Fruit fly (Drosophila melanogaster) whole organism, adult: ENCODE results near the gene Vha68-1.

ENCODE experiments used
- CG1620 ChIP-seq: fragments of 200-800 bp; sonication (Bioruptor generic); optimal IDR thresholded peaks from 2 replicates; lab custom pipeline; 2016; ENCODE audit warnings: missing biosample characterization, missing genetic modification characterization
- Crg-1 ChIP-seq: fragments of 200-800 bp; sonication (Bioruptor generic); optimal IDR thresholded peaks from 2 replicates; lab custom pipeline; 2016; ENCODE audit warnings: missing biosample characterization, missing genetic modification characterization
- Mnt ChIP-seq: fragments of 200-800 bp; sonication (Bioruptor generic); optimal IDR thresholded peaks from 2 replicates; lab custom pipeline; 2016; ENCODE audit warnings: missing biosample characterization, mild to moderate bottlenecking, missing genetic modification characterization
- kay ChIP-seq: fragments of 200-800 bp; sonication (Bioruptor generic); peaks from one replicate; lab custom pipeline; 2016; ENCODE audit warnings: missing biosample characterization, missing genetic modification characterization, borderline replicate concordance
- pad ChIP-seq: fragments of 200-800 bp; sonication (Bioruptor generic); optimal IDR thresholded peaks from 3 replicates; lab custom pipeline; 2017; ENCODE audit warnings: missing biosample characterization, missing genetic modification characterization, mild to moderate bottlenecking, moderate library complexity, missing genetic modification reagents
- toe ChIP-seq: fragments of 200-800 bp; sonication (Bioruptor generic); optimal IDR thresholded peaks from 2 replicates; lab custom pipeline; 2016; ENCODE audit warnings: missing biosample characterization, missing genetic modification characterization

DNA sequence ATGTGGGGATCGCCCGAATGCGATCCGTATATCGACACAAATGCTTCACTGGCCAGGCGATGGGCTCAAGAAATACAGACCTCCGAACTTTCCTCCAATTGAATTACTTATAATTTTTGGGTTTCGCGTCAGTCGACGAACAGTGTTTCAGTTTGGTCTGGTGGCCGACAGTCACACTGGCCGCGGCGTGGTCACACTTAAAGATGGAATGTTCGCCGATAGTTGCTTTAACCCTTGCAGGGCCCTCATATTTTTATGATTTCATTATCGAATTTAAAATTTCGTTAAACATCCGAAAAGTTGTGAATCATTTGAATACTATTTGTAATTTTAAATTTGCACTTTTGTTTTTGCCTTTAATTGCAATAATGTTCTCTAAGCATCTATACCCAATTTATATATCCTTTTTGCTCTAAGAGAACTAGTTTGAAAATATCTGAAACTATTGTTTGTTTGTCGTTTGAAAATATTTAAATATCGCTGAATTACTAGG, 15.1 kb upstream of the Vha68-1 start, which contains the start of gene Ube4B:
- peak; percentile 27 for TF ChIP-seq Crg-1 (GFP tag; lab: Kevin White, UChicago)
- no peak for TF ChIP-seq kay (GFP tag; lab: Kevin White, UChicago)
- peak; percentile 59 for TF ChIP-seq CG1620 (GFP tag; lab: Kevin White, UChicago)
- TF ChIP-seq Mnt: peak; percentile 61
- peak; percentile 32 for TF ChIP-seq pad
- no peak for TF ChIP-seq toe (GFP tag; lab: Kevin White, UChicago)
